Worm (Caenorhabditis elegans): Measurements from ENCODE around the gene C34B4.2.

DNA sequence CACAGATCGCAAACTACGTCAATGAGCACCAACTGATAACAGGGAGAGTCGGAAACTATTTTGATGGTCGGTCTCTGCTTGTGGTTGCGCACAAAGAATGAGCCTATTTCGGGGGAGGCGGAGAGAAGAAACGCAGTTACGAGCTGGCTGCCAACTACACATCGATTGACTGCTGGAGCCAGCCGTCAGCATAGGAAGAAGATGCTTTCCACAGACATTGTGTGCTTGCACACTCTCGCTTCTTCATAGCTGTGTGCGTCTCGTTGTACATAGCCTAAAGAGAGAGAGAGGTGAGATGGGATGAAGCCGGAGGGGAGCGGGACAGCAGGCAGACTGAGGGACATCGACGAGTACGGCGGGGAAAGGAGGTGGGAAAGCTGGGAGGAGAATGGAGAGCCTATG is 47.6 kb downstream of the C34B4.2 start:
- peak; percentile 17 for TF ChIP-seq W03F9.2 (tag; optimal IDR thresholded peaks at IDR 0.05)
- TF ChIP-seq dao-5 (tag; optimal IDR thresholded peaks at IDR 0.05), result no peak
- TF ChIP-seq him-1 (tag; optimal IDR thresholded peaks at IDR 0.05), result peak; percentile 74

All from whole organism, L4/young adult.